Worm (Caenorhabditis elegans) whole organism, L4/young adult: ENCODE measurements around the gene srw-41.

Experiments used
- W03F9.2 ChIP-seq: fragments of 150-350 bp; optimal IDR thresholded peaks from 2 replicates; lab custom pipeline; 2014; ENCODE audit warnings: missing biosample characterization, missing genetic modification characterization
- him-1 ChIP-seq: sonication (generic microtip); optimal IDR thresholded peaks from 2 replicates; lab custom pipeline; 2016; ENCODE audit warnings: missing genotype, missing genetic modification reagents, missing genetic modification characterization, missing compliant biosample characterization

DNA sequence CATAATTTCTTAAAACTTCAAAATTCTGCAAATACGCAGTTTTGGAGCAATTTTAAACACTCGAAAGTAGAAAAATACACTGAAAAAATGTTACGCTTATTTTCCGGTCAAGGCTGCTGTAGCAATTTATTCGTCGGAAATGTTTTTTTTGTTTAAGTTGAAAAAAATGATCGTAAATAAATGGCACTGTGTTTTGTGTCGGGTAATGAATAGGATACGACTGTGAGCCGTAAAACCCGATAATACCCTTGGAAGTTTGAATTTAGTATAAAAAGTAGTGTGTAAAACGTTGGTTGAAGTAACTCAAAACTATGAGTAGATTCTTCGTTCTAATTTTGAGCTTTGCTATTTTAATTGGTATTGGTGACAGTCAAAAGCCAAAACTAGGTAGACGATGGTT, 29.6 kb downstream of the srw-41 start, which contains the start of gene T25E12.14:
- TF ChIP-seq him-1 (no peak), W03F9.2 (tag; lab: Kevin White, UChicago) (no peak)
